Fruit fly (Drosophila melanogaster) whole organism, embryonic: ENCODE data around the gene MYPT-75D.

ENCODE experiments used
- B-H1 ChIP-seq: fragments of 200-800 bp; sonication (Bioruptor generic); IDR thresholded peaks from 3 replicates; pipeline ENCODE4 v1.3.6; 2022; ENCODE audit warnings: missing biosample characterization, missing genetic modification characterization
- BtbVII ChIP-seq: fragments of 200-800 bp; sonication (Bioruptor generic); optimal IDR thresholded peaks from 3 replicates; lab custom pipeline; 2017; ENCODE audit warnings: missing biosample characterization, mild to moderate bottlenecking, missing genetic modification characterization
- CG1024 ChIP-seq: fragments of 200-800 bp; sonication (Bioruptor generic); IDR thresholded peaks from 2 replicates; pipeline ENCODE4 v1.3.6; 2022; ENCODE audit warnings: missing biosample characterization, missing genetic modification characterization
- CG11456 ChIP-seq: fragments of 200-800 bp; sonication (Bioruptor generic); IDR thresholded peaks from 3 replicates; pipeline ENCODE4 v1.3.6; 2022; ENCODE audit warnings: missing biosample characterization, missing genetic modification characterization
- CG11695 ChIP-seq: fragments of 200-800 bp; sonication (Bioruptor generic); IDR thresholded peaks from 3 replicates; pipeline ENCODE4 v1.3.6; 2022; ENCODE audit warnings: missing biosample characterization, missing genetic modification characterization
- CG13894 ChIP-seq: fragments of 200-800 bp; sonication (Bioruptor generic); optimal IDR thresholded peaks from 3 replicates; lab custom pipeline; 2018; ENCODE audit warnings: missing biosample characterization, mild to moderate bottlenecking, missing genetic modification characterization, moderate library complexity
- CG14710 ChIP-seq: fragments of 200-800 bp; sonication (Bioruptor generic); optimal IDR thresholded peaks from 3 replicates; lab custom pipeline; 2019; ENCODE audit warnings: missing biosample characterization, mild to moderate bottlenecking, missing genetic modification characterization, moderate library complexity
- CG14860 ChIP-seq: fragments of 200-800 bp; sonication (Bioruptor generic); IDR thresholded peaks from 3 replicates; pipeline ENCODE4 v1.3.6; 2022; ENCODE audit warnings: missing biosample characterization, missing genetic modification characterization; ENCODE audit not compliant: partially characterized antibody
- CG15011 ChIP-seq: fragments of 200-800 bp; sonication (Bioruptor generic); optimal IDR thresholded peaks from 3 replicates; lab custom pipeline; 2018; ENCODE audit warnings: missing biosample characterization, mild to moderate bottlenecking, missing genetic modification characterization
- CG16779 ChIP-seq: fragments of 200-800 bp; sonication (Bioruptor generic); IDR thresholded peaks from 2 replicates; pipeline ENCODE4 v1.3.6; 2022; ENCODE audit warnings: missing biosample characterization, missing genetic modification characterization
- CG17568 ChIP-seq: fragments of 200-800 bp; sonication (Bioruptor generic); optimal IDR thresholded peaks from 2 replicates; lab custom pipeline; 2018; ENCODE audit warnings: missing biosample characterization, mild to moderate bottlenecking, missing genetic modification characterization, moderate library complexity
- CG2199 ChIP-seq: fragments of 200-800 bp; sonication (Bioruptor generic); IDR thresholded peaks from 3 replicates; pipeline ENCODE4 v1.3.6; 2022; ENCODE audit warnings: missing biosample characterization, missing genetic modification characterization
- CG30020 ChIP-seq: fragments of 200-800 bp; optimal IDR thresholded peaks from 2 replicates; lab custom pipeline; 2019; ENCODE audit warnings: missing biosample characterization, mild to moderate bottlenecking, missing genetic modification characterization, moderate library complexity
- CG30431 ChIP-seq: fragments of 200-800 bp; sonication (Bioruptor generic); optimal IDR thresholded peaks from 2 replicates; lab custom pipeline; 2017; ENCODE audit warnings: missing biosample characterization, missing genetic modification characterization
- CG33557 ChIP-seq: fragments of 200-800 bp; sonication (Bioruptor generic); optimal IDR thresholded peaks from 2 replicates; lab custom pipeline; 2019; ENCODE audit warnings: missing biosample characterization, mild to moderate bottlenecking, missing genetic modification characterization, moderate library complexity
- CG43689 ChIP-seq: fragments of 200-800 bp; sonication (Bioruptor generic); IDR thresholded peaks from 2 replicates; pipeline ENCODE4 v1.3.6; 2022; ENCODE audit warnings: missing biosample characterization, missing genetic modification characterization
- CG7987 ChIP-seq: fragments of 200-800 bp; sonication (Bioruptor generic); optimal IDR thresholded peaks from 2 replicates; lab custom pipeline; 2018; ENCODE audit warnings: missing biosample characterization, mild to moderate bottlenecking, missing genetic modification characterization, moderate library complexity
- CG8290 ChIP-seq, 3 experiments: fragments of 200-800 bp; sonication (Bioruptor generic); optimal IDR thresholded peaks; 2 replicates each; lab custom pipeline; 2016 to 2019; ENCODE audit warnings: missing biosample characterization in 3 of 3, missing genetic modification characterization in 3 of 3, mild to moderate bottlenecking in 2 of 3, moderate library complexity in 1 of 3
- CG8944 ChIP-seq: fragments of 200-800 bp; sonication (Bioruptor generic); optimal IDR thresholded peaks from 3 replicates; lab custom pipeline; 2016; ENCODE audit warnings: missing biosample characterization, missing genetic modification characterization
- CoRest ChIP-seq: fragments of 200-800 bp; sonication (Bioruptor generic); optimal IDR thresholded peaks from 3 replicates; lab custom pipeline; 2018; ENCODE audit warnings: missing biosample characterization, mild to moderate bottlenecking, missing genetic modification characterization, moderate library complexity
- Dp ChIP-seq: fragments of 200-800 bp; sonication (Bioruptor generic); optimal IDR thresholded peaks from 2 replicates; lab custom pipeline; 2018; ENCODE audit warnings: missing biosample characterization, mild to moderate bottlenecking, missing genetic modification characterization, moderate library complexity
- Dref ChIP-seq: fragments of 200-800 bp; sonication (Bioruptor generic); IDR thresholded peaks from 2 replicates; pipeline ENCODE4 v1.3.6; 2022; ENCODE audit warnings: missing biosample characterization, missing genetic modification characterization
- E2f2 ChIP-seq: fragments of 200-800 bp; sonication (Bioruptor generic); IDR thresholded peaks from 2 replicates; pipeline ENCODE4 v1.3.6; 2022; ENCODE audit warnings: missing biosample characterization, missing genetic modification characterization
- ERR ChIP-seq: fragments of 200-800 bp; sonication (Bioruptor generic); optimal IDR thresholded peaks from 2 replicates; lab custom pipeline; 2016; ENCODE audit warnings: missing biosample characterization, missing genetic modification characterization
- Ets65A ChIP-seq: fragments of 200-800 bp; sonication (Bioruptor generic); peaks from one replicate; lab custom pipeline; 2016; ENCODE audit warnings: missing biosample characterization, missing genetic modification characterization
- Gsc ChIP-seq: fragments of 200-800 bp; sonication (Bioruptor generic); IDR thresholded peaks from 2 replicates; pipeline ENCODE4 v1.3.6; 2022; ENCODE audit warnings: missing biosample characterization, missing genetic modification characterization
- HmgZ ChIP-seq: fragments of 200-800 bp; sonication (Bioruptor generic); optimal IDR thresholded peaks from 2 replicates; lab custom pipeline; 2018; ENCODE audit warnings: missing biosample characterization, mild to moderate bottlenecking, missing genetic modification characterization
- NFAT ChIP-seq: fragments of 200-800 bp; sonication (Bioruptor generic); IDR thresholded peaks from 2 replicates; pipeline ENCODE4 v1.3.6; 2022; ENCODE audit warnings: missing biosample characterization, missing genetic modification characterization
- Nf-YB ChIP-seq: fragments of 200-800 bp; sonication (Bioruptor generic); optimal IDR thresholded peaks from 3 replicates; lab custom pipeline; 2019; ENCODE audit warnings: missing biosample characterization, mild to moderate bottlenecking, missing genetic modification characterization, moderate library complexity
- Rx ChIP-seq: fragments of 200-800 bp; sonication (Bioruptor generic); IDR thresholded peaks from 2 replicates; pipeline ENCODE4 v1.3.6; 2022; ENCODE audit warnings: missing biosample characterization, missing genetic modification characterization
- Taf1 ChIP-seq: fragments of 200-800 bp; sonication (Bioruptor generic); IDR thresholded peaks from 2 replicates; pipeline ENCODE4 v1.3.6; 2022; ENCODE audit warnings: missing biosample characterization, missing genetic modification characterization
- Vsx1 ChIP-seq: fragments of 200-800 bp; sonication (Bioruptor generic); optimal IDR thresholded peaks from 2 replicates; lab custom pipeline; 2017; ENCODE audit warnings: missing biosample characterization, mild to moderate bottlenecking, missing genetic modification characterization, missing genetic modification reagents
- aop ChIP-seq: fragments of 200-800 bp; sonication (Bioruptor generic); IDR thresholded peaks from 2 replicates; pipeline ENCODE4 v1.3.6; 2022; ENCODE audit warnings: missing biosample characterization, missing genetic modification characterization
- ara ChIP-seq: fragments of 200-800 bp; sonication (Bioruptor generic); IDR thresholded peaks from 2 replicates; pipeline ENCODE4 v1.3.6; 2022; ENCODE audit warnings: missing biosample characterization, missing genetic modification characterization
- chn ChIP-seq: fragments of 200-800 bp; sonication (Bioruptor generic); optimal IDR thresholded peaks from 2 replicates; lab custom pipeline; 2016; ENCODE audit warnings: missing biosample characterization, missing genetic modification characterization
- cwo ChIP-seq: fragments of 200-800 bp; sonication (Bioruptor generic); optimal IDR thresholded peaks from 3 replicates; lab custom pipeline; 2017; ENCODE audit warnings: missing biosample characterization, missing genetic modification characterization, mild to moderate bottlenecking, moderate library complexity, missing genetic modification reagents
- eve ChIP-seq, 2 experiments: fragments of >200 bp; optimal IDR thresholded peaks; 2 replicates each; lab custom pipeline; 2017; ENCODE audit warnings: missing biosample characterization in 2 of 2, missing genetic modification characterization in 2 of 2
- ftz-f1 ChIP-seq: fragments of 200-800 bp; sonication (Bioruptor generic); optimal IDR thresholded peaks from 2 replicates; lab custom pipeline; 2016; ENCODE audit warnings: missing biosample characterization, missing genetic modification characterization
- jigr1 ChIP-seq: fragments of 200-800 bp; sonication (Bioruptor generic); IDR thresholded peaks from 3 replicates; pipeline ENCODE4 v1.3.6; 2022; ENCODE audit warnings: missing biosample characterization, missing genetic modification characterization
- jumu ChIP-seq: fragments of 200-800 bp; sonication (Bioruptor generic); optimal IDR thresholded peaks from 3 replicates; lab custom pipeline; 2016; ENCODE audit warnings: missing biosample characterization, missing genetic modification characterization
- ken ChIP-seq: fragments of 200-800 bp; sonication (Bioruptor generic); IDR thresholded peaks from 3 replicates; pipeline ENCODE4 v1.3.6; 2022; ENCODE audit warnings: missing biosample characterization, missing genetic modification characterization
- knrl ChIP-seq: fragments of 200-800 bp; sonication (Bioruptor generic); IDR thresholded peaks from 3 replicates; pipeline ENCODE4 v1.3.6; 2022; ENCODE audit warnings: missing biosample characterization, missing genetic modification characterization; ENCODE audit not compliant: partially characterized antibody
- luna ChIP-seq: fragments of 200-800 bp; sonication (Bioruptor generic); optimal IDR thresholded peaks from 2 replicates; lab custom pipeline; 2016; ENCODE audit warnings: missing biosample characterization, missing genetic modification characterization
- maf-S ChIP-seq: fragments of 200-800 bp; sonication (Bioruptor generic); optimal IDR thresholded peaks from 2 replicates; lab custom pipeline; 2016; ENCODE audit warnings: missing biosample characterization, missing genetic modification characterization
- mam ChIP-seq: fragments of 200-800 bp; sonication (Bioruptor generic); optimal IDR thresholded peaks from 3 replicates; lab custom pipeline; 2016; ENCODE audit warnings: missing biosample characterization, missing genetic modification characterization
- onecut ChIP-seq: fragments of 200-800 bp; sonication (Bioruptor generic); IDR thresholded peaks from 2 replicates; pipeline ENCODE4 v1.3.6; 2022; ENCODE audit warnings: missing biosample characterization, missing genetic modification characterization
- otp ChIP-seq: fragments of 200-800 bp; sonication (Bioruptor generic); IDR thresholded peaks from 3 replicates; pipeline ENCODE4, ENCODE4 v1.3.6; 2022; ENCODE audit warnings: missing biosample characterization, missing genetic modification characterization
- phol ChIP-seq: fragments of 200-800 bp; sonication (Bioruptor generic); optimal IDR thresholded peaks from 3 replicates; lab custom pipeline; 2018; ENCODE audit warnings: missing biosample characterization, mild to moderate bottlenecking, missing genetic modification characterization, moderate library complexity
- pzg ChIP-seq: fragments of 200-800 bp; sonication (Bioruptor generic); optimal IDR thresholded peaks from 3 replicates; lab custom pipeline; 2018; ENCODE audit warnings: missing biosample characterization, mild to moderate bottlenecking, missing genetic modification characterization, moderate library complexity
- sna ChIP-seq: fragments of 200-800 bp; sonication (Bioruptor generic); IDR thresholded peaks from 2 replicates; pipeline ENCODE4 v1.3.6; 2022; ENCODE audit warnings: missing biosample characterization, missing genetic modification characterization; ENCODE audit not compliant: partially characterized antibody
- stwl ChIP-seq: fragments of 200-800 bp; sonication (Bioruptor generic); optimal IDR thresholded peaks from 3 replicates; lab custom pipeline; 2018; ENCODE audit warnings: missing biosample characterization, mild to moderate bottlenecking, missing genetic modification characterization, moderate library complexity
- trem ChIP-seq: fragments of 200-800 bp; optimal IDR thresholded peaks from 3 replicates; lab custom pipeline; 2019; ENCODE audit warnings: missing biosample characterization, mild to moderate bottlenecking, missing genetic modification characterization, moderate library complexity

The MYPT-75D gene

dm6 chr3L:18622422-18622739, 3.4 kb upstream of the MYPT-75D start, which contains the start of gene bora:
bora (plus strand) TSS chr3L:18622692.
- TF ChIP-seq ftz-f1 (GFP tag; lab: Kevin White, UChicago) (no peak), E2f2 (peak; percentile 92), aop (no peak), CG17568 (GFP tag; lab: Kevin White, UChicago) (no peak), CG1024 (no peak), CG30431 (GFP tag; lab: Kevin White, UChicago) (no peak), CG15011 (GFP tag; lab: Kevin White, UChicago) (no peak), CG7987 (GFP tag; lab: Kevin White, UChicago) (no peak), jumu (GFP tag; lab: Kevin White, UChicago) (peak; percentile 6), CG2199 (GFP tag; lab: Robert Waterston, UW) (no peak), BtbVII (GFP tag; lab: Kevin White, UChicago) (no peak), knrl (GFP tag; lab: Robert Waterston, UW) (0 out of 3 replicates have a peak, but pooled peaks have one; percentile 29), CG8944 (GFP tag; lab: Kevin White, UChicago) (peak; percentile 24), Dref (GFP tag; lab: Robert Waterston, UW) (peak; percentile 61), luna (GFP tag; lab: Kevin White, UChicago) (no peak), Dp (GFP tag; lab: Kevin White, UChicago) (peak; percentile 82), CG43689 (GFP tag; lab: Robert Waterston, UW) (no peak), Vsx1 (GFP tag; lab: Kevin White, UChicago) (no peak), Nf-YB (no peak), NFAT (no peak), CG14710 (tag; lab: Kevin White, UChicago) (peak; percentile 20), CG16779 (GFP tag; lab: Robert Waterston, UW) (no peak), trem (tag; lab: Kevin White, UChicago) (peak; percentile 17), CG11456 (no peak), cwo (GFP tag; lab: Kevin White, UChicago) (no peak), CG30020 (peak; percentile 14), CoRest (tag; lab: Kevin White, UChicago) (peak; percentile 24), phol (tag; lab: Kevin White, UChicago) (peak; percentile 38), onecut (GFP tag; lab: Robert Waterston, UW) (no peak), chn (GFP tag; lab: Kevin White, UChicago) (no peak), CG13894 (tag; lab: Kevin White, UChicago) (no peak), ara (GFP tag; lab: Robert Waterston, UW) (no peak), Gsc (GFP tag; lab: Robert Waterston, UW) (no peak), CG14860 (0 out of 3 replicates have a peak, but pooled peaks have one; percentile 24), Rx (GFP tag; lab: Robert Waterston, UW) (0 out of 2 replicates have a peak, but pooled peaks have one; percentile 9), CG33557 (GFP tag; lab: Kevin White, UChicago) (no peak), HmgZ (tag; lab: Kevin White, UChicago) (no peak), eve (GFP tag; optimal IDR thresholded peaks at IDR 0.05; lab: Kevin White, UChicago) (no peak), mam (peak; percentile 1), stwl (peak; percentile 47), ERR (no peak), Taf1 (no peak), Ets65A (GFP tag; lab: Kevin White, UChicago) (peak; percentile 63), otp (GFP tag; lab: Robert Waterston, UW) (no peak), ken (GFP tag; lab: Robert Waterston, UW) (no peak), CG11695 (GFP tag; lab: Robert Waterston, UW) (no peak), jigr1 (GFP tag; lab: Robert Waterston, UW) (no peak), B-H1 (GFP tag; lab: Robert Waterston, UW) (no peak), sna (GFP tag; lab: Robert Waterston, UW) (no peak), maf-S (GFP tag; lab: Kevin White, UChicago) (peak; percentile 25), CG8290 (GFP tag; optimal IDR thresholded peaks at IDR 0.05; lab: Kevin White, UChicago) (no peak), CG8290 (tag; optimal IDR thresholded peaks at IDR 0.05; lab: Kevin White, UChicago) (peak in 1 of 2 experiments; percentile 5), pzg (GFP tag; lab: Kevin White, UChicago) (peak; percentile 27)
